Worm (Caenorhabditis elegans) whole organism, young adult: ENCODE data around the gene Y44F5A.1.

Source experiments
- D2030.7 ChIP-seq: fragments of 200-800 bp; sonication (Bioruptor generic); IDR thresholded peaks from 2 replicates; pipeline ENCODE4 v1.3.6; 2022; ENCODE audit warnings: missing genetic modification reagents, missing genetic modification characterization, missing compliant biosample characterization
- F22D6.2 ChIP-seq: sonication (generic microtip); optimal IDR thresholded peaks from 2 replicates; lab custom pipeline; 2016; ENCODE audit warnings: mild to moderate bottlenecking, missing genetic modification characterization, missing compliant biosample characterization
- F23B12.7 ChIP-seq: sonication (generic microtip); optimal IDR thresholded peaks from 2 replicates; lab custom pipeline; 2017; ENCODE audit warnings: missing genetic modification characterization, mild to moderate bottlenecking, missing compliant biosample characterization, antibody characterized with exemption, moderate library complexity; ENCODE audit not compliant: insufficient read depth
- F33H1.4 ChIP-seq: fragments of 200-800 bp; sonication (Bioruptor generic); IDR thresholded peaks from 2 replicates; pipeline ENCODE4 v1.3.6; 2022; ENCODE audit warnings: missing genetic modification reagents, missing genetic modification characterization, missing compliant biosample characterization
- F37B4.10 ChIP-seq: fragments of 200-800 bp; sonication (Bioruptor generic); IDR thresholded peaks from 2 replicates; pipeline ENCODE4 v1.3.6; 2022; ENCODE audit warnings: missing genetic modification characterization, missing compliant biosample characterization
- F39B2.1 ChIP-seq: fragments of 200-800 bp; sonication (Bioruptor generic); IDR thresholded peaks from 2 replicates; pipeline ENCODE4 v1.3.6; 2022; ENCODE audit warnings: missing genetic modification reagents, missing genetic modification characterization, missing compliant biosample characterization
- F57A8.1 ChIP-seq: fragments of 200-800 bp; sonication (Bioruptor generic); optimal IDR thresholded peaks from 2 replicates; lab custom pipeline; 2018; ENCODE audit warnings: mild to moderate bottlenecking, missing genetic modification characterization, moderate library complexity, missing compliant biosample characterization
- F57C9.4 ChIP-seq: sonication (generic microtip); optimal IDR thresholded peaks from 2 replicates; lab custom pipeline; 2017; ENCODE audit warnings: mild to moderate bottlenecking, missing genetic modification characterization, missing compliant biosample characterization
- T26A5.8 ChIP-seq: sonication (generic microtip); optimal IDR thresholded peaks from 2 replicates; lab custom pipeline; 2016; ENCODE audit warnings: missing genetic modification characterization, missing compliant biosample characterization
- Y53F4B.3 ChIP-seq: fragments of 200-800 bp; sonication (Bioruptor generic); IDR thresholded peaks from 2 replicates; pipeline ENCODE4 v1.3.6; 2022; ENCODE audit warnings: missing genetic modification reagents, missing genetic modification characterization, missing compliant biosample characterization
- Y53G8AR.9 ChIP-seq: fragments of 200-800 bp; sonication (Bioruptor generic); conservative IDR thresholded peaks from 2 replicates; pipeline ENCODE4 v1.3.6; 2022; ENCODE audit warnings: missing genetic modification reagents, missing genetic modification characterization, missing compliant biosample characterization
- Y56A3A.18 ChIP-seq: fragments of 200-800 bp; sonication (Bioruptor generic); IDR thresholded peaks from 2 replicates; pipeline ENCODE4 v1.3.6; 2022; ENCODE audit warnings: missing genetic modification reagents, missing genetic modification characterization, missing compliant biosample characterization
- aptf-2 ChIP-seq: fragments of 200-800 bp; sonication (Bioruptor generic); conservative IDR thresholded peaks from 2 replicates; pipeline ENCODE4 v1.3.6; 2022; ENCODE audit warnings: missing genetic modification reagents, missing genetic modification characterization, missing compliant biosample characterization
- atf-7 ChIP-seq: sonication (generic microtip); optimal IDR thresholded peaks from 2 replicates; lab custom pipeline; 2017; ENCODE audit warnings: mild to moderate bottlenecking, missing genetic modification characterization, missing compliant biosample characterization
- athp-1 ChIP-seq: sonication (generic microtip); optimal IDR thresholded peaks from 2 replicates; lab custom pipeline; 2017; ENCODE audit warnings: mild to moderate bottlenecking, missing genetic modification characterization, missing compliant biosample characterization
- bed-2 ChIP-seq: fragments of 200-800 bp; sonication (Bioruptor generic); IDR thresholded peaks from 2 replicates; pipeline ENCODE4 v1.3.6; 2022; ENCODE audit warnings: missing genetic modification reagents, missing genetic modification characterization, missing compliant biosample characterization
- cebp-2 ChIP-seq: fragments of 200-800 bp; sonication (Bioruptor generic); IDR thresholded peaks from 2 replicates; pipeline ENCODE4 v1.3.6; 2022; ENCODE audit warnings: missing genetic modification characterization, missing compliant biosample characterization
- ceh-100 ChIP-seq: fragments of 200-800 bp; sonication (Bioruptor generic); IDR thresholded peaks from 2 replicates; pipeline ENCODE4 v1.3.6; 2022; ENCODE audit warnings: missing genetic modification reagents, missing genetic modification characterization, missing compliant biosample characterization
- ceh-40 ChIP-seq: fragments of 200-800 bp; sonication (Bioruptor generic); IDR thresholded peaks from 2 replicates; pipeline ENCODE4 v1.3.6; 2022; ENCODE audit warnings: missing genetic modification characterization, missing compliant biosample characterization
- die-1 ChIP-seq: sonication (generic microtip); optimal IDR thresholded peaks from 2 replicates; lab custom pipeline; 2016; ENCODE audit warnings: missing genotype, mild to moderate bottlenecking, missing genetic modification characterization, missing compliant biosample characterization
- dox-1 ChIP-seq: fragments of 200-800 bp; sonication (Bioruptor generic); IDR thresholded peaks from 2 replicates; pipeline ENCODE4 v1.3.6; 2022; ENCODE audit warnings: missing genetic modification reagents, missing genetic modification characterization, missing compliant biosample characterization
- ets-4 ChIP-seq: fragments of 200-800 bp; sonication (Bioruptor generic); optimal IDR thresholded peaks from 2 replicates; lab custom pipeline; 2018; ENCODE audit warnings: mild to moderate bottlenecking, missing genetic modification characterization, missing compliant biosample characterization
- gei-17 ChIP-seq: fragments of 200-800 bp; sonication (Bioruptor generic); optimal IDR thresholded peaks from 2 replicates; lab custom pipeline; 2018; ENCODE audit warnings: mild to moderate bottlenecking, missing genetic modification characterization, missing compliant biosample characterization
- hlh-12 ChIP-seq: sonication (generic microtip); optimal IDR thresholded peaks from 2 replicates; lab custom pipeline; 2016; ENCODE audit warnings: missing genetic modification characterization, missing compliant biosample characterization
- hlh-26 ChIP-seq: fragments of 200-800 bp; sonication (Bioruptor generic); conservative IDR thresholded peaks from 2 replicates; pipeline ENCODE4 v1.3.6; 2022; ENCODE audit warnings: missing genetic modification reagents, missing genetic modification characterization, missing compliant biosample characterization
- lin-26 ChIP-seq: fragments of 200-800 bp; sonication (Bioruptor generic); IDR thresholded peaks from 2 replicates; pipeline ENCODE4 v1.3.6; 2022; ENCODE audit warnings: missing genetic modification reagents, missing genetic modification characterization, missing compliant biosample characterization
- madf-3 ChIP-seq: fragments of 200-800 bp; sonication (Bioruptor generic); IDR thresholded peaks from 2 replicates; pipeline ENCODE4 v1.3.6; 2022; ENCODE audit warnings: missing genetic modification reagents, missing genetic modification characterization, missing compliant biosample characterization
- mel-28 ChIP-seq: sonication (generic microtip); optimal IDR thresholded peaks from 2 replicates; lab custom pipeline; 2016; ENCODE audit warnings: borderline replicate concordance, mild to moderate bottlenecking, missing genetic modification characterization, missing compliant biosample characterization
- mes-4 ChIP-seq: sonication (generic microtip); optimal IDR thresholded peaks from 2 replicates; lab custom pipeline; 2016; ENCODE audit warnings: missing genotype, missing genetic modification characterization, missing compliant biosample characterization
- nfya-1 ChIP-seq: sonication (generic microtip); optimal IDR thresholded peaks from 2 replicates; lab custom pipeline; 2017; ENCODE audit warnings: antibody characterized with exemption, missing compliant biosample characterization, missing genetic modification characterization, borderline replicate concordance; ENCODE audit not compliant: insufficient read depth
- nfyb-1 ChIP-seq: fragments of 200-800 bp; sonication (Bioruptor generic); IDR thresholded peaks from 2 replicates; pipeline ENCODE4 v1.3.6; 2022; ENCODE audit warnings: missing genetic modification reagents, missing genetic modification characterization, missing compliant biosample characterization
- nhr-27 ChIP-seq: fragments of 200-800 bp; sonication (Bioruptor generic); optimal IDR thresholded peaks from 2 replicates; lab custom pipeline; 2018; ENCODE audit warnings: mild to moderate bottlenecking, missing genetic modification characterization, moderate library complexity, missing compliant biosample characterization
- rec-8 ChIP-seq, 2 experiments: sonication (generic microtip); optimal IDR thresholded peaks; 2 replicates each; lab custom pipeline; 2016; ENCODE audit warnings: mild to moderate bottlenecking in 2 of 2, missing genetic modification characterization in 2 of 2, missing genetic modification reagents in 2 of 2, missing genotype in 2 of 2, missing biosample characterization in 1 of 2, missing compliant biosample characterization in 1 of 2, moderate library complexity in 1 of 2
- repo-1 ChIP-seq: sonication (generic microtip); optimal IDR thresholded peaks from 2 replicates; lab custom pipeline; 2017; ENCODE audit warnings: mild to moderate bottlenecking, missing genetic modification characterization, missing compliant biosample characterization
- snpc-3.4 ChIP-seq: sonication (generic microtip); optimal IDR thresholded peaks from 2 replicates; lab custom pipeline; 2017; ENCODE audit warnings: missing genetic modification characterization, mild to moderate bottlenecking, missing compliant biosample characterization, antibody characterized with exemption, moderate library complexity, missing genotype, missing genetic modification reagents
- xnd-1 ChIP-seq: sonication (generic microtip); optimal IDR thresholded peaks from 2 replicates; lab custom pipeline; 2016; ENCODE audit warnings: missing genotype, missing genetic modification reagents, missing genetic modification characterization, missing compliant biosample characterization
- zfh-2 ChIP-seq: fragments of 200-800 bp; sonication (Bioruptor generic); conservative IDR thresholded peaks from 2 replicates; pipeline ENCODE4 v1.3.6; 2022; ENCODE audit warnings: missing genetic modification reagents, missing genetic modification characterization, missing compliant biosample characterization
- ztf-18 ChIP-seq: sonication (generic microtip); optimal IDR thresholded peaks from 2 replicates; lab custom pipeline; 2016; ENCODE audit warnings: missing genotype, mild to moderate bottlenecking, missing genetic modification characterization, missing compliant biosample characterization
- ztf-26 ChIP-seq: sonication (generic microtip); optimal IDR thresholded peaks from 2 replicates; lab custom pipeline; 2017; ENCODE audit warnings: missing genetic modification characterization, missing compliant biosample characterization
- ztf-3 ChIP-seq: fragments of 200-800 bp; sonication (Bioruptor generic); optimal IDR thresholded peaks from 2 replicates; lab custom pipeline; 2018; ENCODE audit warnings: mild to moderate bottlenecking, missing genetic modification characterization, missing compliant biosample characterization

The Y44F5A.1 gene

ce11 chrIII:4269220-4269935 is 21.9 kb upstream of the Y44F5A.1 start, which contains the start of the genes sftb-1 and R10E4.1 (continued):
- TF ChIP-seq die-1 (tag; lab: Kevin White, UChicago), result no peak
- TF ChIP-seq aptf-2 (GFP tag; lab: Robert Waterston, UW), result no peak
- TF ChIP-seq ztf-18 (tag; lab: Kevin White, UChicago), result peak; percentile 94
- no peak for TF ChIP-seq bed-2 (GFP tag; lab: Robert Waterston, UW)
- no peak for TF ChIP-seq mes-4
- TF ChIP-seq ztf-3 (GFP tag; lab: Kevin White, UChicago), result no peak
- TF ChIP-seq nhr-27 (tag; lab: Kevin White, UChicago), result no peak
- TF ChIP-seq hlh-12 (tag; lab: Kevin White, UChicago), result no peak
- no peak for TF ChIP-seq F37B4.10 (GFP tag; lab: Robert Waterston, UW)
- no peak for TF ChIP-seq T26A5.8 (tag; lab: Kevin White, UChicago)
- 0 out of 2 replicates have a peak, but pooled peaks have one; percentile 12 for TF ChIP-seq D2030.7 (GFP tag; lab: Robert Waterston, UW)
- no peak for TF ChIP-seq F39B2.1 (GFP tag; lab: Robert Waterston, UW)
- TF ChIP-seq lin-26 (GFP tag; lab: Robert Waterston, UW), result no peak

- TF ChIP-seq athp-1, result no peak
- no peak for TF ChIP-seq dox-1 (GFP tag; lab: Robert Waterston, UW)
- TF ChIP-seq aptf-2 (GFP tag; lab: Robert Waterston, UW), result no peak
- no peak for TF ChIP-seq F39B2.1 (GFP tag; lab: Robert Waterston, UW)
- TF ChIP-seq F57A8.1 (GFP tag; lab: Kevin White, UChicago), result no peak
- TF ChIP-seq xnd-1, result no peak
- TF ChIP-seq ztf-18 (tag; lab: Kevin White, UChicago), result no peak
- TF ChIP-seq F33H1.4 (GFP tag; lab: Robert Waterston, UW), result no peak
- no peak for TF ChIP-seq F57C9.4 (tag; lab: Kevin White, UChicago)
- TF ChIP-seq hlh-26 (GFP tag; lab: Robert Waterston, UW), result no peak
- no peak for TF ChIP-seq madf-3
- no peak for TF ChIP-seq ceh-100
- TF ChIP-seq Y56A3A.18 (GFP tag; lab: Robert Waterston, UW), result no peak
- TF ChIP-seq ceh-40 (GFP tag; lab: Robert Waterston, UW), result no peak
- TF ChIP-seq cebp-2, result no peak
These were observed 18.4 kb upstream of the Y44F5A.1 start for ce11 chrIII:4265892-4266291.

- TF ChIP-seq Y56A3A.18 (GFP tag; lab: Robert Waterston, UW) (no peak), ztf-26 (tag; lab: Kevin White, UChicago) (no peak), F22D6.2 (no peak), zfh-2 (GFP tag; lab: Robert Waterston, UW) (no peak), atf-7 (tag; lab: Kevin White, UChicago) (no peak)
These were observed 15.6 kb upstream of the Y44F5A.1 start, which contains the start of gene T08A11.1 for ce11 chrIII:4263048-4263447. Gene T08A11.1 (minus strand): TSS chrIII:4263148.

ce11 chrIII:4257896-4258295 is 10.4 kb upstream of the Y44F5A.1 start:
- TF ChIP-seq rec-8 (tag; optimal IDR thresholded peaks at IDR 0.05; lab: Kevin White, UChicago) (no peak), Y53G8AR.9 (GFP tag; lab: Robert Waterston, UW) (no peak), nfya-1 (tag; lab: Kevin White, UChicago) (no peak), mel-28 (tag; lab: Kevin White, UChicago) (no peak), ets-4 (GFP tag; lab: Kevin White, UChicago) (no peak), F33H1.4 (GFP tag; lab: Robert Waterston, UW) (no peak), gei-17 (no peak), Y53F4B.3 (no peak), F57A8.1 (GFP tag; lab: Kevin White, UChicago) (no peak), F23B12.7 (tag; lab: Kevin White, UChicago) (no peak), repo-1 (tag; lab: Kevin White, UChicago) (no peak), snpc-3.4 (tag; lab: Kevin White, UChicago) (no peak), aptf-2 (GFP tag; lab: Robert Waterston, UW) (no peak), nfyb-1 (GFP tag; lab: Robert Waterston, UW) (no peak)
